Worm (Caenorhabditis elegans) whole organism, mixed stage, embryonic: Measurements from ENCODE around the gene gop-2.

ENCODE experiments used
- bed-3 ChIP-seq: fragments of 200-800 bp; sonication (Bioruptor generic); optimal IDR thresholded peaks from 3 replicates; lab custom pipeline; 2018; ENCODE audit warnings: mild to moderate bottlenecking, missing genetic modification characterization, moderate library complexity, missing compliant biosample characterization
- blmp-1 ChIP-seq: fragments of 150-350 bp; optimal IDR thresholded peaks from 2 replicates; lab custom pipeline; 2014; ENCODE audit warnings: missing biosample characterization, missing genetic modification characterization
- ces-1 ChIP-seq: fragments of 150-350 bp; optimal IDR thresholded peaks from 2 replicates; lab custom pipeline; 2014; ENCODE audit warnings: missing biosample characterization, missing genetic modification reagents, missing genetic modification characterization
- elt-1 ChIP-seq: sonication (generic microtip); optimal IDR thresholded peaks from 2 replicates; lab custom pipeline; 2017; ENCODE audit warnings: missing genetic modification characterization, mild to moderate bottlenecking, missing compliant biosample characterization, antibody characterized with exemption, moderate library complexity, borderline replicate concordance; ENCODE audit not compliant: insufficient read depth
- mep-1 ChIP-seq: fragments of 150-350 bp; optimal IDR thresholded peaks from 2 replicates; lab custom pipeline; 2017; ENCODE audit warnings: missing biosample characterization, missing genetic modification reagents, missing genetic modification characterization, inconsistent platforms
- nhr-76 ChIP-seq: sonication (generic microtip); optimal IDR thresholded peaks from 2 replicates; lab custom pipeline; 2017; ENCODE audit warnings: missing biosample characterization, missing genetic modification characterization
- sem-2 ChIP-seq: fragments of 200-800 bp; sonication (Bioruptor generic); optimal IDR thresholded peaks from 2 replicates; lab custom pipeline; 2018; ENCODE audit warnings: mild to moderate bottlenecking, missing genetic modification characterization, missing compliant biosample characterization
- snpc-4 ChIP-seq: fragments of 150-350 bp; optimal IDR thresholded peaks from 2 replicates; lab custom pipeline; 2014; ENCODE audit warnings: missing biosample characterization, missing genetic modification characterization
- unc-120 ChIP-seq: sonication (generic microtip); optimal IDR thresholded peaks from 2 replicates; lab custom pipeline; 2017; ENCODE audit warnings: missing genetic modification characterization, missing compliant biosample characterization; ENCODE audit not compliant: poor library complexity, severe bottlenecking
- unc-62 ChIP-seq: fragments of 150-350 bp; optimal IDR thresholded peaks from 2 replicates; lab custom pipeline; 2014; ENCODE audit warnings: missing biosample characterization, missing genetic modification reagents, missing genetic modification characterization

- TF ChIP-seq unc-120 (tag; lab: Kevin White, UChicago) (no peak), unc-62 (GFP tag; lab: Kevin White, UChicago) (no peak), blmp-1 (tag; lab: Kevin White, UChicago) (no peak), elt-1 (tag; lab: Kevin White, UChicago) (no peak), bed-3 (GFP tag; lab: Kevin White, UChicago) (no peak), sem-2 (GFP tag; lab: Kevin White, UChicago) (no peak), ces-1 (GFP tag; lab: Kevin White, UChicago) (no peak), mep-1 (no peak), nhr-76 (tag; lab: Kevin White, UChicago) (no peak), snpc-4 (tag; lab: Kevin White, UChicago) (no peak)
Measured at ce11 chrIII:5233140-5233539, 25.7 kb upstream of the gop-2 start.
